Worm (Caenorhabditis elegans): ENCODE data around the gene T25D10.1.

The T25D10.1 gene

DNA sequence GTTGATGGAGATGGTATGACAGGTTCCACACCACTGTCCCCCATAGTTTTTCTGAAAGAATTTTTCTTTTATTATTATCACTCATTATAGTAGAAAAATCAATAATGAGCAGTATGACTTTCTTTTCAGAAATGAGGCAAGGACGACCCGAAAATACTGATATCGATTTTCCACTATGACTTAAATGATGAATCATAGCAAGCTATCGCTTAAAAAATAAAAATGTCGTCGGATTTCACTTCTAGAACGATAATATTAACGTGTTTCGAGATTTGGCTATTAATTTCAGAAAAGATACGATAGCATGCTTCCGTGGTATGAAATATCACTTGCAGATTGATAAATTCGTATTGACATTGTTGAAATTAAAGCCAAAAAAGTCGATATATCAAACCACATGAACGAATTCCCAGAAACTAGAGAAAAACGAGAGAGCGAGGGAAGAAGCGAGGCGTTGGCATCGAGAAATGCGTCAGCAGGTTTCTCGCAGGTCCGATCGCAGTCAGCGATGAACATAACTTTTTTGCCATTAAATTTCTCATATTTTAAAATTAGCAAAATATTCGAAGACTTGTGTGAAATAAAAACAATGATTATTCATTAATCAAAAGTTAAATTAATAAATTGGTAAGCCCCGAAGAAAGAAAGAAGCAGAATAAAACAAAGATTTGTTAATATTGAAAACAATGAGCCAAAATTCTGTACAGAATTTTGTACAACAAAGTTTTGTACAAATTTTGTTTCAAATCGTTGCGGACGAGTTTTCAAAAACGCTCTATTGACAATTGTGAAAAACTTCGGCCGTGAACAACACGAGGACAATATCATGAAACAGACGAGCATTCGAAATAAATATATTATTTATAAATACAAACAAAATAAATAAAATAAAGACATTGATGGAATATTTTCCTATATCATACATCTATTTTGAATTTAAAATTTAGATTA is 47.5 kb upstream of the T25D10.1 start, which contains the start of gene C32D5.11 (continued):
- peak; percentile 31 for TF ChIP-seq ceh-27 (GFP tag; optimal IDR thresholded peaks at IDR 0.05)

DNA sequence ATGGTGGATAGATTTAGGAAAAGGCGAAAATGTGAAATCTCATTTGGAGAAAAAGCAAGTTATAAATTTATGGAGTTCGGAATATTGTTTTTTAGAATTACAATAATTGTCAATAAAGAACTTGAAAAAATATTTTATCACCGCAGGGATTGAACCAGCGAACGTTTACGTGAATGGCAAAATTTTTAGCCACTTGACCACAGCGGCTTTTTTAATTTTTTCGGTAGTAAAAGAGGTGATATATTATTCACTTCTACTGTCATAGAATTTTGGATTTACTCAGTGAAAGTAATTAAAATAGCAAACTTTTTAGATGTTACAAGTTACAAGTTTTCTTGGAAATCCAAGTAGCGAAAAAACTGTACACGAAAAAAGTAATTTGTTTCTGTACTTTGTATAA is 45.0 kb upstream of the T25D10.1 start:
- TF ChIP-seq F49E8.2 (tag; optimal IDR thresholded peaks at IDR 0.05; ENCODE audit: insufficient read depth) (peak; percentile 35), aptf-2 (GFP tag; conservative IDR thresholded peaks at IDR 0.05) (no peak), B0261.1 (tag; optimal IDR thresholded peaks at IDR 0.05) (peak; percentile 52), sdz-38 (tag; optimal IDR thresholded peaks at IDR 0.05) (no peak), zfh-2 (GFP tag; conservative IDR thresholded peaks at IDR 0.05) (no peak), nfyb-1 (GFP tag; IDR thresholded peaks at IDR 0.05) (no peak), lin-35 (GFP tag; optimal IDR thresholded peaks at IDR 0.05) (no peak), B0336.3 (GFP tag; IDR thresholded peaks at IDR 0.05) (no peak), mel-28 (tag; optimal IDR thresholded peaks at IDR 0.05; ENCODE audit: borderline replicate concordance) (no peak), hsf-1 (GFP tag; IDR thresholded peaks at IDR 0.05) (0 out of 2 replicates have a peak, but pooled peaks have one; percentile 30), Y53F4B.3 (GFP tag; IDR thresholded peaks at IDR 0.05) (no peak), ceh-79 (tag; optimal IDR thresholded peaks at IDR 0.05) (no peak), snpc-3.4 (tag; optimal IDR thresholded peaks at IDR 0.05) (peak; percentile 37), lsl-1 (GFP tag; optimal IDR thresholded peaks at IDR 0.05) (no peak), hmg-20 (GFP tag; IDR thresholded peaks at IDR 0.05) (no peak), ceh-40 (GFP tag; IDR thresholded peaks at IDR 0.05) (no peak), akir-1 (GFP tag; optimal IDR thresholded peaks at IDR 0.05) (no peak), ceh-100 (GFP tag; IDR thresholded peaks at IDR 0.05) (no peak), sea-2 (GFP tag; IDR thresholded peaks at IDR 0.05) (no peak), somi-1 (GFP tag; optimal IDR thresholded peaks at IDR 0.05) (no peak), tbp1 (GFP tag; optimal IDR thresholded peaks at IDR 0.05) (peak; percentile 83), T07F8.4 (tag; optimal IDR thresholded peaks at IDR 0.05) (no peak), athp-1 (tag; optimal IDR thresholded peaks at IDR 0.05) (peak; percentile 50), zim-3 (tag; optimal IDR thresholded peaks at IDR 0.05) (no peak), madf-10 (tag; optimal IDR thresholded peaks at IDR 0.05) (no peak), die-1 (tag; optimal IDR thresholded peaks at IDR 0.05) (peak; percentile 25), attf-6 (GFP tag; IDR thresholded peaks at IDR 0.05) (no peak), B0019.2 (GFP tag; conservative IDR thresholded peaks at IDR 0.05) (no peak), ztf-22 (GFP tag; optimal IDR thresholded peaks at IDR 0.05) (no peak), F23B12.7 (tag; optimal IDR thresholded peaks at IDR 0.05; ENCODE audit: insufficient read depth) (peak; percentile 54), egl-44 (GFP tag; IDR thresholded peaks at IDR 0.05) (no peak), C17E4.6 (GFP tag; IDR thresholded peaks at IDR 0.05) (no peak), ztf-26 (tag; optimal IDR thresholded peaks at IDR 0.05) (no peak), dox-1 (GFP tag; IDR thresholded peaks at IDR 0.05) (no peak), ZK185.1 (tag; optimal IDR thresholded peaks at IDR 0.05; ENCODE audit: poor library complexity, severe bottlenecking) (no peak), ama-1 (optimal IDR thresholded peaks at IDR 0.05) (no peak), ama-1 (GFP tag; optimal IDR thresholded peaks at IDR 0.05) (no peak), aptf-3 (GFP tag; IDR thresholded peaks at IDR 0.05) (no peak), bed-1 (GFP tag; IDR thresholded peaks at IDR 0.05) (no peak), ztf-25 (GFP tag; IDR thresholded peaks at IDR 0.05) (no peak), efl-1 (GFP tag; optimal IDR thresholded peaks at IDR 0.05) (no peak), repo-1 (tag; optimal IDR thresholded peaks at IDR 0.05) (no peak), F39B2.1 (GFP tag; IDR thresholded peaks at IDR 0.05) (no peak), lin-54 (GFP tag; optimal IDR thresholded peaks at IDR 0.05) (peak; percentile 37), cebp-2 (GFP tag; IDR thresholded peaks at IDR 0.05) (no peak)
